Fruit fly (Drosophila melanogaster) whole organism, pupa: ENCODE data around the gene Ets97D.

Experiments used
- CG10348 ChIP-seq: fragments of 200-800 bp; sonication (Bioruptor generic); IDR thresholded peaks from 2 replicates; pipeline ENCODE4 v1.3.6; 2022; ENCODE audit warnings: missing biosample characterization, missing genetic modification characterization
- CG14655 ChIP-seq: fragments of 200-800 bp; sonication (Bioruptor generic); optimal IDR thresholded peaks from 3 replicates; lab custom pipeline; 2017; ENCODE audit warnings: mild to moderate bottlenecking, missing biosample characterization, missing genetic modification reagents, missing genetic modification characterization
- CG17806 ChIP-seq: fragments of 200-800 bp; sonication (Bioruptor generic); optimal IDR thresholded peaks from 2 replicates; lab custom pipeline; 2018; ENCODE audit warnings: missing biosample characterization, mild to moderate bottlenecking, missing genetic modification characterization, moderate library complexity
- CG4496 ChIP-seq: fragments of 200-800 bp; sonication (Bioruptor generic); IDR thresholded peaks from 3 replicates; pipeline ENCODE4 v1.3.6; 2022; ENCODE audit warnings: missing biosample characterization, missing genetic modification characterization
- Snoo ChIP-seq: fragments of 200-800 bp; sonication (Bioruptor generic); optimal IDR thresholded peaks from 3 replicates; lab custom pipeline; 2017; ENCODE audit warnings: missing biosample characterization, mild to moderate bottlenecking, missing genetic modification characterization, inconsistent platforms
- rn ChIP-seq: fragments of 200-800 bp; sonication (Bioruptor generic); IDR thresholded peaks from 2 replicates; pipeline ENCODE4 v1.3.6; 2022; ENCODE audit warnings: missing biosample characterization, missing genetic modification characterization

dm6 chr3R:26934523-26934922 lies 21.8 kb upstream of the Ets97D start:
- TF ChIP-seq CG14655 (GFP tag; lab: Kevin White, UChicago) (no peak), Snoo (tag; lab: Kevin White, UChicago) (no peak), CG17806 (tag; lab: Kevin White, UChicago) (no peak), CG4496 (no peak), CG10348 (no peak), rn (GFP tag; lab: Robert Waterston, UW) (no peak)
